Fruit fly (Drosophila melanogaster): ENCODE data around the gene PolE1.

dm6 chr3R:23360356-23360755 lies 12.4 kb downstream of the PolE1 start:
- TF ChIP-seq CG10631 (GFP tag; optimal IDR thresholded peaks at IDR 0.05) (no peak), CG6276 (GFP tag; optimal IDR thresholded peaks at IDR 0.05) (no peak), eg (GFP tag; IDR thresholded peaks at IDR 0.05) (no peak), CG8319 (GFP tag; optimal IDR thresholded peaks at IDR 0.05) (no peak), Eip93F (GFP tag; optimal IDR thresholded peaks at IDR 0.05) (no peak)

Data from whole organism, prepupa.